Fruit fly (Drosophila melanogaster) whole organism: ENCODE data around the gene Cadps.

Experiments used
- CG8478 ChIP-seq: fragments of >200 bp; optimal IDR thresholded peaks from 2 replicates; lab custom pipeline; 2018; ENCODE audit warnings: inconsistent platforms
- Dll ChIP-seq: fragments of >200 bp; optimal IDR thresholded peaks from 2 replicates; lab custom pipeline; 2017
- EcR ChIP-seq, 2 experiments: fragments of >200 bp; optimal IDR thresholded peaks; 2 replicates each; lab custom pipeline; 2017; ENCODE audit warnings: missing biosample characterization in 2 of 2, missing genetic modification characterization in 2 of 2, missing genetic modification reagents in 2 of 2
- pan ChIP-seq: fragments of >200 bp; optimal IDR thresholded peaks from 2 replicates; lab custom pipeline; 2017
- psq ChIP-seq: fragments of >200 bp; optimal IDR thresholded peaks from 2 replicates; lab custom pipeline; 2017
- usp ChIP-seq: fragments of >200 bp; optimal IDR thresholded peaks from 2 replicates; lab custom pipeline; 2017; ENCODE audit warnings: missing biosample characterization, missing genetic modification characterization, mixed read lengths

- no peak for TF ChIP-seq psq (lab: Kevin White, UChicago)
- TF ChIP-seq CG8478 (lab: Kevin White, UChicago) = no peak
- no peak for TF ChIP-seq Dll (lab: Kevin White, UChicago)
- TF ChIP-seq EcR (GFP tag; optimal IDR thresholded peaks at IDR 0.05; lab: Kevin White, UChicago) = no peak
- TF ChIP-seq pan (lab: Kevin White, UChicago) = no peak
- no peak for TF ChIP-seq usp
Measured at dm6 chr4:1218723-1219398, 11.8 kb upstream of the Cadps start.
